Fruit fly (Drosophila melanogaster): ENCODE data around the gene cal1.
A peak's percentile ranks its signal among the peaks of the same experiment; 100 is the strongest.

cal1 gene

dm6 chr3R:17126838-17127237 lies 38.8 kb downstream of the cal1 start, which contains the start of the genes CG17477 and CG31269:
Gene CG17477 (minus strand): TSS chr3R:17126938.
Gene CG31269 (plus strand): TSS chr3R:17127126.
- TF ChIP-seq CG15601 (tag; optimal IDR thresholded peaks at IDR 0.05) = no peak
- no peak for TF ChIP-seq CG7928 (GFP tag; optimal IDR thresholded peaks at IDR 0.05)
- TF ChIP-seq Adf1 (GFP tag; IDR thresholded peaks at IDR 0.05) = no peak
- no peak for TF ChIP-seq CG8388 (GFP tag; optimal IDR thresholded peaks at IDR 0.05)
- no peak for TF ChIP-seq Spps (tag; optimal IDR thresholded peaks at IDR 0.05)
- no peak for TF ChIP-seq CG1602 (GFP tag; optimal IDR thresholded peaks at IDR 0.05)
- no peak for TF ChIP-seq Optix (GFP tag; IDR thresholded peaks at IDR 0.05)
- no peak for TF ChIP-seq H2.0 (GFP tag; IDR thresholded peaks at IDR 0.05)
- TF ChIP-seq CG6654 (GFP tag; optimal IDR thresholded peaks at IDR 0.05) = no peak
- TF ChIP-seq CG18011 (GFP tag; optimal IDR thresholded peaks at IDR 0.05) = no peak
- TF ChIP-seq HLH3B (GFP tag; IDR thresholded peaks at IDR 0.05) = no peak

- no peak for TF ChIP-seq Hand (GFP tag; optimal IDR thresholded peaks at IDR 0.05)
- TF ChIP-seq Dip2 (GFP tag; IDR thresholded peaks at IDR 0.05) = no peak
- no peak for TF ChIP-seq ttk (GFP tag; IDR thresholded peaks at IDR 0.05)
- TF ChIP-seq row (GFP tag; IDR thresholded peaks at IDR 0.05) = no peak
- no peak for TF ChIP-seq ap (GFP tag; IDR thresholded peaks at IDR 0.05)
- no peak for TF ChIP-seq lbe (GFP tag; optimal IDR thresholded peaks at IDR 0.05)
Measured at dm6 chr3R:17127912-17128311, 39.8 kb downstream of the cal1 start, which contains the start of gene CG31265. Gene CG31265 (plus strand): TSS chr3R:17128212.

- TF ChIP-seq Dad (GFP tag; optimal IDR thresholded peaks at IDR 0.05) = no peak
- TF ChIP-seq Max (GFP tag; optimal IDR thresholded peaks at IDR 0.05) = no peak
- no peak for TF ChIP-seq sob (GFP tag; IDR thresholded peaks at IDR 0.05)
- TF ChIP-seq CG8924 (tag; optimal IDR thresholded peaks at IDR 0.05) = no peak
- TF ChIP-seq Ada2b (GFP tag; IDR thresholded peaks at IDR 0.05) = no peak
- no peak for TF ChIP-seq Ets97D (GFP tag; optimal IDR thresholded peaks at IDR 0.05)
- no peak for TF ChIP-seq nau (GFP tag; optimal IDR thresholded peaks at IDR 0.05)
- no peak for TF ChIP-seq Med (GFP tag)
- no peak for TF ChIP-seq slou (GFP tag; optimal IDR thresholded peaks at IDR 0.05)
- TF ChIP-seq CG10209 (GFP tag; optimal IDR thresholded peaks at IDR 0.05) = no peak
- no peak for TF ChIP-seq knrl (GFP tag; IDR thresholded peaks at IDR 0.05; ENCODE audit: partially characterized antibody)
- no peak for TF ChIP-seq Oli (tag; optimal IDR thresholded peaks at IDR 0.05)
- TF ChIP-seq Lpt (GFP tag; optimal IDR thresholded peaks at IDR 0.05) = no peak
- no peak for TF ChIP-seq CG18262 (tag; optimal IDR thresholded peaks at IDR 0.05)
Measured at dm6 chr3R:17130326-17130725, 42.2 kb downstream of the cal1 start, which contains the start of gene CG17475. Gene CG17475 (minus strand): TSS chr3R:17130426.

- TF ChIP-seq CG17829 (tag; optimal IDR thresholded peaks at IDR 0.05) = no peak
- peak; percentile 21 for TF ChIP-seq Elba2 (GFP tag; optimal IDR thresholded peaks at IDR 0.05)
- TF ChIP-seq CG12659 (GFP tag; optimal IDR thresholded peaks at IDR 0.05) = no peak
- peak; percentile 52 for TF ChIP-seq sug (tag; optimal IDR thresholded peaks at IDR 0.05)
Measured at dm6 chr3R:17132098-17132712, 44.1 kb downstream of the cal1 start, which contains the start of the genes CG4053 and CG31266. Gene CG4053 (minus strand): TSS chr3R:17132198. Gene CG31266 (plus strand): TSS chr3R:17132662.

Measured in whole organism, embryonic.